Worm (Caenorhabditis elegans): ENCODE results near the gene suca-1.

suca-1 gene

DNA sequence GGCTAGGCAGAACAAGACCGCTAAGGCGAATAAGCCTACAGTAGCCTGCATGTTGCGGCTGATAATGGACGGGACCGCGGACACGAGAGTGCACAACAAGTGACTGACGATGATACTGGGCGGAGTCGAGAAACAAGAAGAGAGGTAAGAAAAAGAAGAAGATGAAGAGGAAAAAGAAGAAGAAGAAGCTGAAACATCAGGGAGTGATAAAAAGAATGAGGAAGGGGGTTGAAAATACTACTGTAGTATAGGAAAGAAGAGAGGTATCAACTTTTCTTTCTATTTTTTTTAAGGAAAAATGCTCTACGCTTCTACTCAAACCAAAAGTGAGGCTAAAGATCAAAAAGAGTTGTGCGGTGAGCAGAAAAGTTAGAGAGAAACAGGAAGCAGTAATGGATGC is 48.9 kb upstream of the suca-1 start, which contains the start of gene T21B6.3:
Gene T21B6.3, minus strand, starts transcription at position 101 of the 400 bp plus-strand sequence.
- TF ChIP-seq nhr-6 (tag; optimal IDR thresholded peaks at IDR 0.05): no peak
- no peak for TF ChIP-seq sma-3 (GFP tag; optimal IDR thresholded peaks at IDR 0.05)
- no peak for TF ChIP-seq blmp-1 (tag; optimal IDR thresholded peaks at IDR 0.05; ENCODE audit: insufficient read depth)
- no peak for TF ChIP-seq unc-55 (GFP tag; optimal IDR thresholded peaks at IDR 0.05)

DNA sequence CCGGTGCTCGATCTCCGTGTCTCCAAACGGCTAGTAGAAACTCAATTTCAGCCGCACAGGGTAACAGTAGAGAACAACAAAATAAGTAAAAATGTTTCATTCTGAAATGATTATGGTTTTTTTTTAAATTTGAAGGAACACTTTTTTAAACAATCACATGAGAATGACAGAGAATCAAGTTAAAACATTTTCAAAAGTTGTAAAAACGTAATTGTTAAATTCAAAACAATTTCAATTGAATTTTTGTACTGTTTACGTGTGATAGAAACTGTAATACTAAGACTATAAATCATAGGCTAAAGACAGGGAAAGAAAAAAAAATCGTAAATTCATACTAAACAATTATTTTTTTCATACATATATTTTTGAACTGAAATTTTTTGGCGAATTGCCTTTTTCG is 41.3 kb upstream of the suca-1 start, which contains the start of gene pho-7:
Gene pho-7, minus strand, starts transcription at position 101 of the 400 bp plus-strand sequence.
- TF ChIP-seq lin-11 (tag; optimal IDR thresholded peaks at IDR 0.05) (no peak), aly-2 (tag; optimal IDR thresholded peaks at IDR 0.05) (no peak), lin-39 (tag; optimal IDR thresholded peaks at IDR 0.05) (no peak), ama-1 (optimal IDR thresholded peaks at IDR 0.05) (no peak)

DNA sequence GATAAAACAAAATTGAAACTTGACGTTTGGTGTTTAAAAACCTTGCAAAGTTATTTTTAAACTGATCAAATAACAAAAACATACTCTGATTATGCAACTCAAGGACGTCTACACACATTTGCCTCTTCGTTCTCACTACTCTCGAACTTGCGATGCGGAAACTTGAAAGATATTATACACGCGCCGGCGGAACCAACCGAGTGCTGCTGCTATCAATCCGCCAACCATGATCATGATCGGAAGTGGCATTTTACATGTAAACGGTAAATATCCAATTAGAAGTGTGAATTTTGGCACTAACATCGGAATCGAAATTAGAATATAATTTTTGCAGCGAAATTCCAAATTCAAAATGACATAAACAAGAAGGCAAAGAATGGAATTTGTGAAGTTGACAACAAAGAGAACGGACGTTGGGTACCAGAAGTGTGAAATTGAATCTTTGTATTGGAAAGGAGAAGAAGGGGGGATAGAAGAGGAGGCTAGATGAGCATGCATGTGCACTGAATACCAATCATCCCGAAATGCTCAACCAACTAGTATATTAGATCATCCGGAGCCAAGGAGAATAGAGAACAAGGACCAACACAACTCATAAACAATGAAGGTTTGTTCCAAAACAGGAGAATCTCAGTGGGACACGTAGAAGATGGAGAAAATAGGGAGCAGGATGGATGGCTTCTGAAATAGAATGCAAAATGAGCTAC is 33.5 kb upstream of the suca-1 start:
- no peak for TF ChIP-seq sem-4 (tag; optimal IDR thresholded peaks at IDR 0.05)
- no peak for TF ChIP-seq ceh-16 (tag; optimal IDR thresholded peaks at IDR 0.05)

DNA sequence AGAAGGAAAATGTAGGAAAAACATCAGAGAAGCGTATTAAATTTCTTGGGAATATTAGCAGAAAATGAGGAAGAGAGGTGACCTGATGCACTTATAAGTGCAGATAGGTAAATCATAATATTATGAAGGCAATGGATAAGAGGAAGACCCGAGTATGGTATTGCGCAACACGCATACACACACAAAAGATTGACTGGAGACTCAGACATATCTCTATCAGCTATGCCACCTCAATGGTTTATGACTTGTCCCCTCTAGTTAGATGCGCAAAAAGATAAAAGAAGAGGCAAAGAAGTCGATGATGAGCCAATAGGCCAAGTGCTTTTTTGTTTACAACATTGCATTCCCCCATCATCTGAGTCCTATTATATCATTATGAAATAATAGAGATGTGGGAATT is 32.2 kb upstream of the suca-1 start:
- TF ChIP-seq nhr-21 (tag; optimal IDR thresholded peaks at IDR 0.05) (no peak), lin-39 (tag; optimal IDR thresholded peaks at IDR 0.05) (no peak), zag-1 (tag; optimal IDR thresholded peaks at IDR 0.05) (no peak), mbf-1 (tag; optimal IDR thresholded peaks at IDR 0.05) (no peak), nhr-237 (tag; optimal IDR thresholded peaks at IDR 0.05) (no peak), Y55F3AM.14 (GFP tag; optimal IDR thresholded peaks at IDR 0.05) (no peak), nhr-10 (tag; optimal IDR thresholded peaks at IDR 0.05) (no peak), alr-1 (tag; optimal IDR thresholded peaks at IDR 0.05) (no peak), F13H6.1 (tag; optimal IDR thresholded peaks at IDR 0.05) (no peak), unc-55 (GFP tag; optimal IDR thresholded peaks at IDR 0.05) (no peak), nhr-6 (tag; optimal IDR thresholded peaks at IDR 0.05) (no peak), crh-2 (tag; optimal IDR thresholded peaks at IDR 0.05) (no peak), dmd-4 (tag; optimal IDR thresholded peaks at IDR 0.05) (no peak), ceh-82 (tag; optimal IDR thresholded peaks at IDR 0.05) (no peak), sem-4 (tag; optimal IDR thresholded peaks at IDR 0.05) (no peak), gmeb-1 (tag; optimal IDR thresholded peaks at IDR 0.05) (no peak), egl-27 (tag; optimal IDR thresholded peaks at IDR 0.05) (no peak), elt-3 (tag; optimal IDR thresholded peaks at IDR 0.05) (no peak), elt-1 (tag; optimal IDR thresholded peaks at IDR 0.05) (no peak)

DNA sequence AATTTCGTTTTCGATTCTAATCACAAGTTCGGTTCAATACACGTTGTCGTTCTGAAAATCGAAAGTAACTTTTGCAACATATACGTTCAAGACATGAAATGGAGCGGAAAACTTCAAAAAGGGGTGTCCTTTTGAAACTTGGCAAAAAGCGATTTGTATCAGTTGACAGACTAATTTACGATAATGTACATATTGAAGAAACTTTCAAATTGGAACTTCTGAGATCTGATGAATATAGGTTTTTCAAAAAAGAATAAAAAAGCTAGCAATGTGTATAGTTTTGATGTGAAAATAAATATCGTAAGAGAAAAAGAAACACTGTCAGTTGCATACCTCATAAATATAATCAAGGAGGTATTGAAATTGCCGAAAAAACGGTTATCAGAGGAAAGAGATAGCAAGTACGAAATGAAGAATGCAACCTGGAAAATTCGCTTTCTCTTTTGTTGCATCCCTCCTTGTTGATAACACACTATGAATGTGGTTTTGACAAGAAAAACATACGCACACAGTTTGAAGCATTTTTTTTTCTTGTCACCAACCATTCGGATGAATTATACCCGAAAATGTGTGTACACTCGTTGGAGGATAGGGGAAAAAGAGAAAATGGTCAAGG is 29.1 kb upstream of the suca-1 start, which contains the start of gene dgn-1:
Gene dgn-1, minus strand, starts transcription at position 51 of the 616 bp plus-strand sequence.
- TF ChIP-seq fos-1 (tag; optimal IDR thresholded peaks at IDR 0.05): peak; percentile 78
- no peak for TF ChIP-seq lsy-2 (tag; optimal IDR thresholded peaks at IDR 0.05)

DNA sequence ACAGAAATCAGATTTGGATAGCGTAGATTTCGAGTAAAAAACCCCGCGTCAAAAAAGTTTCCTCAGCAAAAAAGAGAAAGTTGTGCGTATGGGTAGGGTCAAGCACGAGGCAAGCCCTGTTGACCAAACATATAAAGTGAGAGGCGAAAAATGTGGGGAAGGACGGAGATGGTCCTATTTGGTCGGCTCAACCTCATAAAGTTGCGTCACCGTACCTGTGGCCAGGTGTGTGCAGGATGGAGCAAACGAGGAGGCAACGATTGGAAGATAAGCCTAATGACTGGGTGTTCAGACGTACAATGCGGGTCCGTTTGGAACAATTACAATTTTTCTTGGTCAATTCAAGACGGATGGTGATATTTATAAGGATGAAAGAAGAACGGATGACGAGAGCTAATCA is 27.2 kb upstream of the suca-1 start:
- TF ChIP-seq mab-5 (tag; optimal IDR thresholded peaks at IDR 0.05): no peak
- no peak for TF ChIP-seq unc-55 (GFP tag; optimal IDR thresholded peaks at IDR 0.05)
- no peak for TF ChIP-seq blmp-1 (tag; optimal IDR thresholded peaks at IDR 0.05; ENCODE audit: insufficient read depth)
- TF ChIP-seq lin-13 (GFP tag; optimal IDR thresholded peaks at IDR 0.05): no peak
- no peak for TF ChIP-seq aly-2 (tag; optimal IDR thresholded peaks at IDR 0.05)
- no peak for TF ChIP-seq nhr-11 (tag; optimal IDR thresholded peaks at IDR 0.05)
- TF ChIP-seq peb-1 (tag; optimal IDR thresholded peaks at IDR 0.05): no peak
- TF ChIP-seq gmeb-1 (tag; optimal IDR thresholded peaks at IDR 0.05): no peak
